Fruit fly (Drosophila melanogaster) S2 (cell line): Measurements from ENCODE around the gene CG11902.

Experiments
- CG8478 ChIP-seq: fragments of >200 bp; optimal IDR thresholded peaks from 2 replicates; lab custom pipeline; 2018
- CTCF ChIP-seq, 2 experiments: fragments of >200 bp; optimal IDR thresholded peaks; 2 replicates each; lab custom pipeline; 2018

CG11902 gene

DNA sequence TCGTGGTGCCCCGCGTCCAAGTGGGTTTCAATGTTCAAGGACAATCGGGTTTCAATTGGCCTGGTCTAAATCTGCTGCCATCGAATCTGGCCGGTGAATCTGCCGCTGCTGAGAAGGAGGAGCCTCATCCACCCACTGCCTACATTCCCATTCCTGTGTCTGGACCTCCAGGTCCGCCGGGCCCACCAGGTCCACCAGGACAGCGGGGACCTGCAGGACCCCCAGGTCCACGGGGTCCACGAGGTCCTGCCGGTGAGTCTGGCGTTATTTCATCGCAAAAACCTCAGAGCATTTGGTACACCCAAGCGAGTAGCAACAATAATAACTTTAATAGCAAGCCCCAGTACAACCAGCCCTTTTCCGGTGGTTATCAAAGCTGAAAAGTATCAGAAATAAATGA, 49.1 kb downstream of the CG11902 start:
- TF ChIP-seq CTCF (optimal IDR thresholded peaks at IDR 0.05; lab: Kevin White, UChicago) (no peak), CG8478 (lab: Kevin White, UChicago) (no peak)

DNA sequence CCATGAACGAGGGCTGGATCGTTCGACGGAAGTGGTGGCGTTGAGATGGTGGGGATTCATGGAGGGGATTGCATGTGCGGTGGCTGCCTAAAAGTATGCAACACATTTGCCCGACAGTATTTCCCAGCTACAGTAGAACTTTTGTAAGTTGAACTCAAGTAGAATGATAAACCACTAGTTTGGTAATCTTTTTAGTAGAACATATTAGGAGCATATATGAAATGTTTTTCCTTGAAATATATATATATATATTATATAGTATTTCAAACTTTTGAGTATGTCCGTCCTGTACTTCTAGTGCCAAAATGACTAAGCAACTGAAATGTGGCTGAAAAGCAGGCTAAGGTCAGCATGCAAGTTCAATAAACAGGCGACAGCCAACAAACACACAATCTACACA, 53.5 kb downstream of the CG11902 start:
- TF ChIP-seq CG8478 (lab: Kevin White, UChicago), result no peak
- no peak for TF ChIP-seq CTCF (optimal IDR thresholded peaks at IDR 0.05; lab: Kevin White, UChicago)
